Worm (Caenorhabditis elegans): ENCODE data around the gene Y64H9A.2.
A peak's percentile ranks its signal among the peaks of the same experiment; 100 is the strongest.

The Y64H9A.2 gene

DNA sequence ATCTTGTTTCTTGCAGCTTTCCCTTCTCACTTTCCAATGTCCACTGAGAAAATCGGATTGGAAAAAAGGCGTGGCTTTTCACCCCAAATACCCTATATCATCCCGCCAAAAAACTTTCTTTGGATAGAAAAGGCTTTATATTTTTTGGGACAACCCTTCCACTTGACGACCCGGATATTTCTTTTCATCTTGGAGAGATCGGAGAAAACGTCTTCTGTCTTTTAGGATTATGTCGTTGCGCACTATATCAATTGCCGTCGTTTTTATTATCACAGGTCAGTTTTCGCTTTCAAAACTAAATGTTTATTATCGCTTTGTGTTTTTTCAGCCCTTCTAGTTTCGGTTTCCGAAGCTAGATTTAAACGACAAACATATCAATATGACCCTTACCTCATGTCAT is at the start of gene Y64H9A.2:
Gene Y64H9A.2 (plus strand): TSS at position 90 of the 400 bp plus-strand sequence.
- TF ChIP-seq fos-1 (tag; optimal IDR thresholded peaks at IDR 0.05), result no peak
- no peak for TF ChIP-seq unc-55 (GFP tag; optimal IDR thresholded peaks at IDR 0.05)
- TF ChIP-seq nhr-11 (tag; optimal IDR thresholded peaks at IDR 0.05), result no peak
- no peak for TF ChIP-seq ZK546.5 (tag; optimal IDR thresholded peaks at IDR 0.05)
- no peak for TF ChIP-seq nhr-129 (tag; optimal IDR thresholded peaks at IDR 0.05)
- TF ChIP-seq gmeb-1 (tag; optimal IDR thresholded peaks at IDR 0.05), result no peak
- TF ChIP-seq elt-3 (tag; optimal IDR thresholded peaks at IDR 0.05), result no peak
- no peak for TF ChIP-seq unc-39 (tag; optimal IDR thresholded peaks at IDR 0.05)
- TF ChIP-seq blmp-1 (tag; optimal IDR thresholded peaks at IDR 0.05; ENCODE audit: insufficient read depth), result no peak
- no peak for TF ChIP-seq C34F6.9 (tag; optimal IDR thresholded peaks at IDR 0.05)
- TF ChIP-seq lin-13 (GFP tag; optimal IDR thresholded peaks at IDR 0.05), result no peak
- TF ChIP-seq nhr-21 (tag; optimal IDR thresholded peaks at IDR 0.05), result no peak
- no peak for TF ChIP-seq lin-11 (tag; optimal IDR thresholded peaks at IDR 0.05)
- no peak for TF ChIP-seq ztf-1 (GFP tag; conservative IDR thresholded peaks at IDR 0.05)

- TF ChIP-seq elt-1 (tag; optimal IDR thresholded peaks at IDR 0.05), result no peak
- TF ChIP-seq egl-27 (tag; optimal IDR thresholded peaks at IDR 0.05), result no peak
- no peak for TF ChIP-seq skn-1 (tag; optimal IDR thresholded peaks at IDR 0.05)
- no peak for TF ChIP-seq ceh-16 (tag; optimal IDR thresholded peaks at IDR 0.05)
- TF ChIP-seq R02D3.7 (tag; optimal IDR thresholded peaks at IDR 0.05), result no peak
- no peak for TF ChIP-seq unc-39 (tag; optimal IDR thresholded peaks at IDR 0.05)
- TF ChIP-seq lin-39 (tag; optimal IDR thresholded peaks at IDR 0.05), result no peak
- peak; percentile 3 for TF ChIP-seq nhr-25 (tag; optimal IDR thresholded peaks at IDR 0.05)
- TF ChIP-seq sma-9 (GFP tag; optimal IDR thresholded peaks at IDR 0.05), result no peak
- no peak for TF ChIP-seq sma-9 (tag; optimal IDR thresholded peaks at IDR 0.05)
- TF ChIP-seq sem-4 (tag; optimal IDR thresholded peaks at IDR 0.05), result no peak
- no peak for TF ChIP-seq Y55F3AM.14 (GFP tag; optimal IDR thresholded peaks at IDR 0.05)
- TF ChIP-seq gmeb-1 (tag; optimal IDR thresholded peaks at IDR 0.05), result peak; percentile 20
- no peak for TF ChIP-seq ZK546.5 (tag; optimal IDR thresholded peaks at IDR 0.05)
- no peak for TF ChIP-seq ztf-1 (GFP tag; conservative IDR thresholded peaks at IDR 0.05)
- TF ChIP-seq lsy-2 (tag; optimal IDR thresholded peaks at IDR 0.05), result no peak
- TF ChIP-seq aly-2 (tag; optimal IDR thresholded peaks at IDR 0.05), result no peak
- TF ChIP-seq dmd-4 (tag; optimal IDR thresholded peaks at IDR 0.05), result no peak
- TF ChIP-seq nhr-21 (tag; optimal IDR thresholded peaks at IDR 0.05), result no peak
- no peak for TF ChIP-seq peb-1 (tag; optimal IDR thresholded peaks at IDR 0.05)
- no peak for TF ChIP-seq nhr-77 (tag; optimal IDR thresholded peaks at IDR 0.05)
- TF ChIP-seq F13H6.1 (tag; optimal IDR thresholded peaks at IDR 0.05), result no peak
- peak; percentile 62 for TF ChIP-seq C34F6.9 (tag; optimal IDR thresholded peaks at IDR 0.05)
- no peak for TF ChIP-seq nhr-237 (tag; optimal IDR thresholded peaks at IDR 0.05)
- no peak for TF ChIP-seq mdl-1 (tag; optimal IDR thresholded peaks at IDR 0.05)
- no peak for TF ChIP-seq zag-1 (tag; optimal IDR thresholded peaks at IDR 0.05)
- no peak for TF ChIP-seq ztf-11 (tag; optimal IDR thresholded peaks at IDR 0.05)
- TF ChIP-seq nhr-12 (tag; optimal IDR thresholded peaks at IDR 0.05), result no peak
- TF ChIP-seq lin-11 (tag; optimal IDR thresholded peaks at IDR 0.05), result peak; percentile 24
- peak; percentile 29 for TF ChIP-seq crh-2 (tag; optimal IDR thresholded peaks at IDR 0.05)
- peak; percentile 70 for TF ChIP-seq unc-55 (GFP tag; optimal IDR thresholded peaks at IDR 0.05)
- TF ChIP-seq ama-1 (optimal IDR thresholded peaks at IDR 0.05), result no peak
- TF ChIP-seq ztf-4 (tag; optimal IDR thresholded peaks at IDR 0.05), result no peak
- no peak for TF ChIP-seq nhr-11 (tag; optimal IDR thresholded peaks at IDR 0.05)
- no peak for TF ChIP-seq ceh-82 (tag; optimal IDR thresholded peaks at IDR 0.05)
- no peak for TF ChIP-seq nhr-6 (tag; optimal IDR thresholded peaks at IDR 0.05)
- TF ChIP-seq elt-3 (tag; optimal IDR thresholded peaks at IDR 0.05), result no peak
- TF ChIP-seq snpc-4 (tag; optimal IDR thresholded peaks at IDR 0.05), result no peak
- TF ChIP-seq fos-1 (tag; optimal IDR thresholded peaks at IDR 0.05), result peak; percentile 57
- no peak for TF ChIP-seq unc-62 (GFP tag; optimal IDR thresholded peaks at IDR 0.05)
- TF ChIP-seq mab-5 (tag; optimal IDR thresholded peaks at IDR 0.05), result no peak
- TF ChIP-seq lin-13 (GFP tag; optimal IDR thresholded peaks at IDR 0.05), result no peak
- TF ChIP-seq nhr-10 (tag; optimal IDR thresholded peaks at IDR 0.05), result no peak
- TF ChIP-seq mbf-1 (tag; optimal IDR thresholded peaks at IDR 0.05), result no peak
- no peak for TF ChIP-seq blmp-1 (tag; optimal IDR thresholded peaks at IDR 0.05; ENCODE audit: insufficient read depth)
- peak; percentile 70 for TF ChIP-seq nhr-129 (tag; optimal IDR thresholded peaks at IDR 0.05)
- no peak for TF ChIP-seq nhr-23 (tag; optimal IDR thresholded peaks at IDR 0.05)
- TF ChIP-seq alr-1 (tag; optimal IDR thresholded peaks at IDR 0.05), result no peak
- TF ChIP-seq sma-3 (GFP tag; optimal IDR thresholded peaks at IDR 0.05), result no peak
Measured at ce11 chrX:4997548-4998087, 46.2 kb upstream of the Y64H9A.2 start, which contains the start of gene ZC8.6. ZC8.6 (minus strand) TSS chrX:4997598.

Data from whole organism, L2 larva.